Worm (Caenorhabditis elegans) whole organism, late embryonic: ENCODE results near the gene Y62H9A.2.
A peak's percentile ranks its signal among the peaks of the same experiment; 100 is the strongest.

Experiments
- C08G9.2 ChIP-seq: sonication (generic microtip); optimal IDR thresholded peaks from 2 replicates; lab custom pipeline; 2016; ENCODE audit warnings: mild to moderate bottlenecking, missing genetic modification characterization, moderate library complexity, missing compliant biosample characterization
- F13H6.1 ChIP-seq: sonication (generic microtip); optimal IDR thresholded peaks from 2 replicates; lab custom pipeline; 2016; ENCODE audit warnings: missing genetic modification characterization, missing compliant biosample characterization
- K02D7.2 ChIP-seq: sonication (generic microtip); optimal IDR thresholded peaks from 2 replicates; lab custom pipeline; 2017; ENCODE audit warnings: mild to moderate bottlenecking, missing genetic modification characterization, missing compliant biosample characterization
- K09A11.1 ChIP-seq: sonication (generic microtip); optimal IDR thresholded peaks from 2 replicates; lab custom pipeline; 2017; ENCODE audit warnings: antibody characterized with exemption, mild to moderate bottlenecking, missing genetic modification characterization, missing compliant biosample characterization; ENCODE audit not compliant: insufficient read depth
- T23F11.4 ChIP-seq: fragments of 200-800 bp; sonication (Bioruptor generic); optimal IDR thresholded peaks from 2 replicates; lab custom pipeline; 2018; ENCODE audit warnings: mild to moderate bottlenecking, missing genetic modification characterization, missing compliant biosample characterization
- Y22D7AL.16 ChIP-seq: sonication (generic microtip); optimal IDR thresholded peaks from 2 replicates; lab custom pipeline; 2016; ENCODE audit warnings: missing genetic modification characterization, missing compliant biosample characterization
- ahr-1 ChIP-seq: sonication (generic microtip); optimal IDR thresholded peaks from 2 replicates; lab custom pipeline; 2016; ENCODE audit warnings: missing genetic modification characterization, missing compliant biosample characterization
- ama-1 ChIP-seq: fragments of 150-350 bp; optimal IDR thresholded peaks from 2 replicates; lab custom pipeline; 2014
- ceh-18 ChIP-seq: sonication (generic microtip); optimal IDR thresholded peaks from 2 replicates; lab custom pipeline; 2016; ENCODE audit warnings: missing genetic modification characterization, missing compliant biosample characterization
- ceh-2 ChIP-seq: sonication (generic microtip); optimal IDR thresholded peaks from 2 replicates; lab custom pipeline; 2016; ENCODE audit warnings: missing genotype, missing genetic modification characterization, missing compliant biosample characterization
- ceh-30 ChIP-seq: fragments of 150-350 bp; optimal IDR thresholded peaks from 2 replicates; lab custom pipeline; 2014; ENCODE audit warnings: missing biosample characterization, missing genetic modification characterization
- ceh-31 ChIP-seq: sonication (generic microtip); optimal IDR thresholded peaks from 2 replicates; lab custom pipeline; 2016; ENCODE audit warnings: missing genetic modification characterization, missing compliant biosample characterization
- ceh-6 ChIP-seq: fragments of 200-800 bp; sonication (Bioruptor generic); optimal IDR thresholded peaks from 2 replicates; lab custom pipeline; 2018; ENCODE audit warnings: mild to moderate bottlenecking, missing genetic modification characterization, missing compliant biosample characterization
- che-1 ChIP-seq: sonication (generic microtip); optimal IDR thresholded peaks from 2 replicates; lab custom pipeline; 2016; ENCODE audit warnings: mild to moderate bottlenecking, missing genetic modification characterization, missing compliant biosample characterization
- elt-2 ChIP-seq: sonication (generic microtip); optimal IDR thresholded peaks from 2 replicates; lab custom pipeline; 2016; ENCODE audit warnings: missing genetic modification reagents, missing genetic modification characterization, missing compliant biosample characterization
- elt-4 ChIP-seq: sonication (generic microtip); optimal IDR thresholded peaks from 2 replicates; lab custom pipeline; 2016; ENCODE audit warnings: missing genetic modification characterization, missing compliant biosample characterization
- ets-4 ChIP-seq: sonication (generic microtip); optimal IDR thresholded peaks from 2 replicates; lab custom pipeline; 2016; ENCODE audit warnings: missing genetic modification characterization, missing compliant biosample characterization
- eyg-1 ChIP-seq: sonication (generic microtip); optimal IDR thresholded peaks from 2 replicates; lab custom pipeline; 2016; ENCODE audit warnings: missing genotype, missing genetic modification characterization, missing compliant biosample characterization
- fkh-10 ChIP-seq: fragments of 150-350 bp; optimal IDR thresholded peaks from 2 replicates; lab custom pipeline; 2014; ENCODE audit warnings: missing biosample characterization, missing genetic modification reagents, missing genetic modification characterization
- gmeb-2 ChIP-seq: sonication (generic microtip); optimal IDR thresholded peaks from 2 replicates; lab custom pipeline; 2016; ENCODE audit warnings: missing genetic modification characterization, inconsistent platforms, missing compliant biosample characterization
- hlh-13 ChIP-seq: fragments of 200-800 bp; sonication (Bioruptor generic); optimal IDR thresholded peaks from 2 replicates; lab custom pipeline; 2018; ENCODE audit warnings: mild to moderate bottlenecking, missing genetic modification characterization, missing compliant biosample characterization
- hlh-30 ChIP-seq: sonication (generic microtip); optimal IDR thresholded peaks from 2 replicates; lab custom pipeline; 2017; ENCODE audit warnings: antibody characterized with exemption, missing genetic modification characterization, missing compliant biosample characterization; ENCODE audit not compliant: insufficient read depth
- hlh-6 ChIP-seq: sonication (generic microtip); optimal IDR thresholded peaks from 2 replicates; lab custom pipeline; 2016; ENCODE audit warnings: missing genotype, missing genetic modification characterization, missing compliant biosample characterization
- hlh-8 ChIP-seq: sonication (generic microtip); optimal IDR thresholded peaks from 2 replicates; lab custom pipeline; 2016; ENCODE audit warnings: missing genotype, missing genetic modification characterization, missing compliant biosample characterization
- lin-11 ChIP-seq: fragments of 200-800 bp; sonication (Bioruptor generic); optimal IDR thresholded peaks from 2 replicates; lab custom pipeline; 2018; ENCODE audit warnings: mild to moderate bottlenecking, missing genetic modification characterization, missing compliant biosample characterization
- madf-2 ChIP-seq: sonication (generic microtip); optimal IDR thresholded peaks from 2 replicates; lab custom pipeline; 2017; ENCODE audit warnings: missing genetic modification characterization, missing compliant biosample characterization
- mec-3 ChIP-seq: sonication (generic microtip); optimal IDR thresholded peaks from 2 replicates; lab custom pipeline; 2016; ENCODE audit warnings: borderline replicate concordance, missing genetic modification characterization, missing compliant biosample characterization
- nhr-11 ChIP-seq: fragments of 150-350 bp; optimal IDR thresholded peaks from 2 replicates; lab custom pipeline; 2014; ENCODE audit warnings: missing biosample characterization, missing genetic modification characterization
- nhr-232 ChIP-seq: sonication (generic microtip); optimal IDR thresholded peaks from 2 replicates; lab custom pipeline; 2016; ENCODE audit warnings: missing genetic modification characterization, missing compliant biosample characterization
- npax-4 ChIP-seq: sonication (generic microtip); optimal IDR thresholded peaks from 2 replicates; lab custom pipeline; 2016; ENCODE audit warnings: missing genetic modification characterization, missing compliant biosample characterization
- pat-9 ChIP-seq: fragments of 200-800 bp; sonication (Bioruptor generic); optimal IDR thresholded peaks from 2 replicates; lab custom pipeline; 2018; ENCODE audit warnings: mild to moderate bottlenecking, missing genetic modification characterization, moderate library complexity, missing compliant biosample characterization
- pha-2 ChIP-seq: sonication (generic microtip); optimal IDR thresholded peaks from 2 replicates; lab custom pipeline; 2017; ENCODE audit warnings: mild to moderate bottlenecking, missing genetic modification characterization, missing compliant biosample characterization
- ref-2 ChIP-seq: sonication (generic microtip); optimal IDR thresholded peaks from 2 replicates; lab custom pipeline; 2016; ENCODE audit warnings: missing genetic modification characterization, missing compliant biosample characterization
- rnt-1 ChIP-seq: sonication (generic microtip); optimal IDR thresholded peaks from 2 replicates; lab custom pipeline; 2016; ENCODE audit warnings: missing genetic modification characterization, missing compliant biosample characterization
- sdc-2 ChIP-seq: sonication (generic microtip); optimal IDR thresholded peaks from 2 replicates; lab custom pipeline; 2016; ENCODE audit warnings: missing genotype, missing genetic modification characterization, missing compliant biosample characterization
- sox-4 ChIP-seq: sonication (generic microtip); optimal IDR thresholded peaks from 2 replicates; lab custom pipeline; 2017; ENCODE audit warnings: mild to moderate bottlenecking, missing genetic modification characterization, inconsistent platforms, missing compliant biosample characterization
- tbx-7 ChIP-seq: sonication (generic microtip); optimal IDR thresholded peaks from 2 replicates; lab custom pipeline; 2016; ENCODE audit warnings: missing genotype, missing genetic modification characterization, missing compliant biosample characterization
- unc-3 ChIP-seq, 2 experiments: fragments of 200-800 bp in 1 of 2; sonication (Bioruptor generic) in 1 of 2; sonication (generic microtip) in 1 of 2; conservative IDR thresholded peaks in 1 of 2; optimal IDR thresholded peaks in 1 of 2; 2 replicates each; pipeline versions ENCODE4 v1.3.6 to Lab custom; 2016 to 2022; ENCODE audit warnings: missing compliant biosample characterization in 2 of 2, missing genetic modification characterization in 2 of 2, missing genetic modification reagents in 1 of 2
- unc-42 ChIP-seq: sonication (generic microtip); optimal IDR thresholded peaks from 2 replicates; lab custom pipeline; 2016; ENCODE audit warnings: missing genotype, missing genetic modification characterization, missing compliant biosample characterization
- unc-55 ChIP-seq: sonication (generic microtip); optimal IDR thresholded peaks from 2 replicates; lab custom pipeline; 2017; ENCODE audit warnings: missing biosample characterization, missing genetic modification reagents, missing genetic modification characterization
- unc-86 ChIP-seq: sonication (generic microtip); optimal IDR thresholded peaks from 2 replicates; lab custom pipeline; 2016; ENCODE audit warnings: missing genetic modification characterization, missing compliant biosample characterization
- zip-5 ChIP-seq: sonication (generic microtip); optimal IDR thresholded peaks from 2 replicates; lab custom pipeline; 2016; ENCODE audit warnings: missing genetic modification characterization, missing compliant biosample characterization

The Y62H9A.2 gene

DNA sequence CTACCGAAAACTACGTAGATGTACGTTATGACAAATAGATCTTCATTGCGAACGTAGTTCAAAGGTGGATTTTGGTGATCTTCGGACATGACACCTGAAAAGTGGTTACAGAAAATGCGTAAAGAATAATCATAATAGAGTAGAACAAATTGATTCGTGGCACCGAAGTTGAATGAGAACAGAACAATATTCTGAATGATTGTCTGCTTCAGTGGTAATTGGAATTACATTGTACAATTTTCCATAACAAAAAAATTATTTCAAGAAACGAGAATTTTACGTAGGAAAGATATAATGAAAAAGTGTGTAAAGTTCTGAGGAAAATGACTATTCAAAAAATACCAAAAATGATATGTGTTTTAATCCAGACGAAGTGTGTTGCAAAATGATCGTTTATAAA is 24.7 kb upstream of the Y62H9A.2 start, which contains the start of gene Y62H9A.10:
Gene Y62H9A.10, minus strand, starts transcription at position 101 of the 400 bp plus-strand sequence.
- TF ChIP-seq unc-42 (tag; lab: Kevin White, UChicago) (no peak), T23F11.4 (GFP tag; lab: Kevin White, UChicago) (no peak), K02D7.2 (tag; lab: Kevin White, UChicago) (no peak), rnt-1 (tag; lab: Kevin White, UChicago) (no peak), hlh-13 (GFP tag; lab: Kevin White, UChicago) (no peak), ceh-31 (tag; lab: Kevin White, UChicago) (no peak), nhr-232 (tag; lab: Kevin White, UChicago) (no peak), hlh-6 (no peak), fkh-10 (no peak), elt-2 (no peak), che-1 (tag; lab: Kevin White, UChicago) (no peak), unc-86 (tag; lab: Kevin White, UChicago) (no peak), unc-3 (GFP tag; conservative IDR thresholded peaks at IDR 0.05; lab: Robert Waterston, UW) (no peak), unc-3 (tag; optimal IDR thresholded peaks at IDR 0.05; lab: Kevin White, UChicago) (no peak), ets-4 (tag; lab: Kevin White, UChicago) (no peak), ama-1 (no peak)
- TF ChIP-seq, all 69 proteins: peak for 0

DNA sequence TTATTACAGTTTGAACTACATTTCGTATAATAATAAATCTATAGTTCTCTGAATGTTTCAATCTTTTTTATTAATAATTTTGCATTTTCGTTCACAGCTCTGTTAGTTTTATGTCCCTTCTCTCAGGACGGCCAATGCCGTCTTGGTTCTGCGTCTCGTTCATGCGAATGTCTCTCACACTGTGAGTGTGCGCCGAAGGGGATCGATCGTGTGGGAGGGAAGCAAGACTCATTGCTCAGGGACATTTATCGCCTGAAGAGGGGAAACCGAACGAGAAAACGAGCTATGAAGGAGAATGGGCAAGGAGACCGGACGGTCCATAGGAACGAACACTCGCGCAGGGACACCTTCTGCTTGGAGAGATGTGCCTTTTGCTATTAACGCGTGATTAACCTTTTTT is 21.0 kb upstream of the Y62H9A.2 start:
- TF ChIP-seq ceh-30 (tag; lab: Kevin White, UChicago) (no peak), ceh-2 (tag; lab: Kevin White, UChicago) (no peak), unc-42 (tag; lab: Kevin White, UChicago) (peak; percentile 28), elt-4 (tag; lab: Kevin White, UChicago) (no peak), hlh-30 (tag; lab: Kevin White, UChicago) (no peak), ceh-31 (tag; lab: Kevin White, UChicago) (peak; percentile 46), ahr-1 (tag; lab: Kevin White, UChicago) (no peak), sdc-2 (tag; lab: Kevin White, UChicago) (peak; percentile 97), K09A11.1 (tag; lab: Kevin White, UChicago) (no peak), hlh-13 (GFP tag; lab: Kevin White, UChicago) (no peak)
- TF ChIP-seq, all 69 proteins: peak for 3

DNA sequence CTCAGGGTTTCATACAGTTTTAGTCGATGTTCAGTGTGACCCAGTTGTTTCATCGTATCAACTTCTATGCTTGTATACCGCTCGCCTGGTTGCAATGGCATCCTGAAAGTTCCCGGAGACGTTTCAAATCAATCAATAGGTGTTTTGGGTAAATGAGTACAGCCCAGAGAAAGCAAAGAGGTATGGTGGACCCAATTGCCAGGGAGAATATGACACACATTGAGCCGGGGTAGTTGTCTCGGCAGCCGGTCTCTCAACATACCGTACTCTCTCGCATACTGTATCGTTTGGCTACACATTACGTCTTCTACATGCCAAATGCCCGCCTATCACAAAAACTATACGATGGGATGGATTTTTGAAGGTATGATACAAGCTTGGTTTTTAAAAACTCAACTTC is 20.0 kb upstream of the Y62H9A.2 start, which contains the start of gene Y62H9A.9:
Gene Y62H9A.9, minus strand, starts transcription at position 101 of the 400 bp plus-strand sequence.
- TF ChIP-seq npax-4 (tag; lab: Kevin White, UChicago) (no peak), hlh-8 (no peak), mec-3 (tag; lab: Kevin White, UChicago) (no peak), gmeb-2 (no peak), sox-4 (tag; lab: Kevin White, UChicago) (no peak), ref-2 (tag; lab: Kevin White, UChicago) (no peak), zip-5 (tag; lab: Kevin White, UChicago) (no peak), pha-2 (tag; lab: Kevin White, UChicago) (no peak), fkh-10 (no peak), unc-55 (GFP tag; lab: Kevin White, UChicago) (no peak), ceh-6 (GFP tag; lab: Kevin White, UChicago) (no peak), eyg-1 (tag; lab: Kevin White, UChicago) (no peak), hlh-6 (no peak), madf-2 (no peak), ceh-18 (tag; lab: Kevin White, UChicago) (no peak)

DNA sequence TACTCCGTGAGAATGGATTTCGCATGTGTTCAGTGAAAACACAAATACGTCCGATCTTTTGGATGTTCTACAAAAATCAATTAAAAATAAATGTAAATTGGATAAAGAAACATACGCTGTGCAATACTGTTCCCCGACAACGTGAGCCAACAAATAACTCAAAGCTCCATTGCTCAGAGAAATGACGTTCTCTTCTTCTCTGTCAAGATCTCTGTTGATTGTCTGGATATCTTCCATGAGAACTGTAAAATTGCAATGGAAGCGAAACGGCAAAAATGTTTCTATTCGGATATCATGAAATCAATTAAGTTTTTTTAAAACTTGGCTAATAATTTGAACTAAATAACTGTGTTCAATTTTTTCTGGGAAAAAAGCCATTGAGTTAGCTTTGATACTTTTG is 18.7 kb upstream of the Y62H9A.2 start:
- no peak for TF ChIP-seq pat-9 (tag; lab: Kevin White, UChicago)
- TF ChIP-seq ceh-18 (tag; lab: Kevin White, UChicago), result no peak
- no peak for TF ChIP-seq C08G9.2 (tag; lab: Kevin White, UChicago)
- no peak for TF ChIP-seq F13H6.1 (tag; lab: Kevin White, UChicago)
- TF ChIP-seq hlh-30 (tag; lab: Kevin White, UChicago), result no peak
- TF ChIP-seq tbx-7 (tag; lab: Kevin White, UChicago), result no peak
- TF ChIP-seq nhr-11, result no peak
- no peak for TF ChIP-seq lin-11
- TF ChIP-seq Y22D7AL.16 (tag; lab: Kevin White, UChicago), result no peak
- no peak for TF ChIP-seq ama-1
- TF ChIP-seq ref-2 (tag; lab: Kevin White, UChicago), result no peak
- TF ChIP-seq sdc-2 (tag; lab: Kevin White, UChicago), result no peak
